Fruit fly (Drosophila melanogaster) whole organism, pupa: ENCODE results near the gene Cp38.

Source experiments
- CG10348 ChIP-seq: fragments of 200-800 bp; sonication (Bioruptor generic); IDR thresholded peaks from 2 replicates; pipeline ENCODE4 v1.3.6; 2022; ENCODE audit warnings: missing biosample characterization, missing genetic modification characterization
- CG12605 ChIP-seq: fragments of 200-800 bp; sonication (Bioruptor generic); IDR thresholded peaks from 2 replicates; pipeline ENCODE4 v1.3.6; 2022; ENCODE audit warnings: missing biosample characterization, missing genetic modification characterization
- CG13204 ChIP-seq: fragments of 200-800 bp; sonication (Bioruptor generic); optimal IDR thresholded peaks from 2 replicates; lab custom pipeline; 2018; ENCODE audit warnings: missing biosample characterization, mild to moderate bottlenecking, missing genetic modification characterization, moderate library complexity
- CG14655 ChIP-seq: fragments of 200-800 bp; sonication (Bioruptor generic); optimal IDR thresholded peaks from 3 replicates; lab custom pipeline; 2017; ENCODE audit warnings: mild to moderate bottlenecking, missing biosample characterization, missing genetic modification reagents, missing genetic modification characterization
- CG15710 ChIP-seq: fragments of 200-800 bp; sonication (Bioruptor generic); optimal IDR thresholded peaks from 2 replicates; lab custom pipeline; 2018; ENCODE audit warnings: missing biosample characterization, mild to moderate bottlenecking, missing genetic modification characterization, moderate library complexity
- CG17806 ChIP-seq: fragments of 200-800 bp; sonication (Bioruptor generic); optimal IDR thresholded peaks from 2 replicates; lab custom pipeline; 2018; ENCODE audit warnings: missing biosample characterization, mild to moderate bottlenecking, missing genetic modification characterization, moderate library complexity
- CG32121 ChIP-seq: fragments of 200-800 bp; sonication (Bioruptor generic); IDR thresholded peaks from 2 replicates; pipeline ENCODE4 v1.3.6; 2022; ENCODE audit warnings: missing biosample characterization, missing genetic modification characterization
- CG34367 ChIP-seq: fragments of 200-800 bp; sonication (Bioruptor generic); optimal IDR thresholded peaks from 2 replicates; lab custom pipeline; 2018; ENCODE audit warnings: missing biosample characterization, mild to moderate bottlenecking, missing genetic modification characterization
- CG4496 ChIP-seq: fragments of 200-800 bp; sonication (Bioruptor generic); IDR thresholded peaks from 3 replicates; pipeline ENCODE4 v1.3.6; 2022; ENCODE audit warnings: missing biosample characterization, missing genetic modification characterization
- CG8159 ChIP-seq: fragments of 200-800 bp; sonication (Bioruptor generic); optimal IDR thresholded peaks from 3 replicates; lab custom pipeline; 2018; ENCODE audit warnings: missing biosample characterization, mild to moderate bottlenecking, missing genetic modification characterization, moderate library complexity
- CG8301 ChIP-seq: fragments of 200-800 bp; sonication (Bioruptor generic); optimal IDR thresholded peaks from 2 replicates; lab custom pipeline; 2018; ENCODE audit warnings: missing biosample characterization, mild to moderate bottlenecking, missing genetic modification characterization
- CG9948 ChIP-seq: fragments of 200-800 bp; sonication (Bioruptor generic); optimal IDR thresholded peaks from 2 replicates; lab custom pipeline; 2018; ENCODE audit warnings: missing biosample characterization, mild to moderate bottlenecking, missing genetic modification characterization, moderate library complexity
- D1 ChIP-seq: fragments of 200-800 bp; sonication (Bioruptor generic); optimal IDR thresholded peaks from 2 replicates; lab custom pipeline; 2018; ENCODE audit warnings: missing biosample characterization, mild to moderate bottlenecking, missing genetic modification characterization, moderate library complexity
- EcR ChIP-seq: fragments of 200-800 bp; sonication (Bioruptor generic); optimal IDR thresholded peaks from 3 replicates; lab custom pipeline; 2019; ENCODE audit warnings: missing biosample characterization, missing genetic modification characterization, mild to moderate bottlenecking, moderate library complexity, missing genetic modification reagents
- Ets98B ChIP-seq: fragments of 200-800 bp; sonication (Bioruptor generic); IDR thresholded peaks from 2 replicates; pipeline ENCODE4 v1.3.6; 2022; ENCODE audit warnings: missing biosample characterization, missing genetic modification characterization
- Pif1A ChIP-seq: fragments of 200-800 bp; sonication (Bioruptor generic); optimal IDR thresholded peaks from 3 replicates; lab custom pipeline; 2016; ENCODE audit warnings: missing biosample characterization, missing genetic modification characterization
- Pif1B ChIP-seq: fragments of 200-800 bp; sonication (Bioruptor generic); optimal IDR thresholded peaks from 3 replicates; lab custom pipeline; 2016; ENCODE audit warnings: missing biosample characterization, missing genetic modification characterization
- Snoo ChIP-seq: fragments of 200-800 bp; sonication (Bioruptor generic); optimal IDR thresholded peaks from 3 replicates; lab custom pipeline; 2017; ENCODE audit warnings: missing biosample characterization, mild to moderate bottlenecking, missing genetic modification characterization, inconsistent platforms
- fd96Ca ChIP-seq: fragments of 200-800 bp; sonication (Bioruptor generic); IDR thresholded peaks from 3 replicates; pipeline ENCODE4 v1.3.6; 2022; ENCODE audit warnings: missing biosample characterization, missing genetic modification characterization
- gl ChIP-seq: fragments of 200-800 bp; sonication (Bioruptor generic); optimal IDR thresholded peaks from 2 replicates; lab custom pipeline; 2018; ENCODE audit warnings: missing biosample characterization, mild to moderate bottlenecking, missing genetic modification characterization
- rn ChIP-seq: fragments of 200-800 bp; sonication (Bioruptor generic); IDR thresholded peaks from 2 replicates; pipeline ENCODE4 v1.3.6; 2022; ENCODE audit warnings: missing biosample characterization, missing genetic modification characterization

Cp38 gene

DNA sequence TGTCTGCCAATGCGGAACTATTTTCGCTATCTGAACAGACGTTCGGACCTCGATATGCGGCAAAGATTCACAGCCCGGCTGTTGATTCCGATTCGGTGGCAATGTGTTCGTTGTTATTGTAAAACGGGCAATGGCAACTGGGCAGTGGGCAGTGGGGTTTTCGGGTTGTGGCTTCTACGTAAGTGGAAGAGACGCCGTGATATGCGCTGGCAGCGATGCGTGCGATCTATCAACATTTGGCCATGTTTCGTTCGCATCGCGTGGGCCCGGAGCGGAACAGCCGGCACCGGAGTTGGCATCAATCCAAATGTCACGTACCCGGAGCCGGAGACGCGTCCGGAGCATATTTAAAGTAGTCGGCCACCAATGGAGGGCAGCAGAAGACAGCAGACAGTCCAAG, at the start of gene Cp38:
TSS of gene Cp38 (plus strand) at position 376 of the 400 bp plus-strand sequence.
- no peak for TF ChIP-seq CG15710 (tag; lab: Kevin White, UChicago)
- no peak for TF ChIP-seq fd96Ca (GFP tag; lab: Robert Waterston, UW)
- no peak for TF ChIP-seq CG14655
- no peak for TF ChIP-seq CG8159
- TF ChIP-seq EcR (GFP tag; lab: Kevin White, UChicago): no peak
- TF ChIP-seq CG4496: no peak
- TF ChIP-seq CG12605 (GFP tag; lab: Robert Waterston, UW): no peak
- no peak for TF ChIP-seq gl (tag; lab: Kevin White, UChicago)
- no peak for TF ChIP-seq rn (GFP tag; lab: Robert Waterston, UW)
- TF ChIP-seq CG9948 (tag; lab: Kevin White, UChicago): no peak
- TF ChIP-seq CG34367: no peak
- no peak for TF ChIP-seq Ets98B
- no peak for TF ChIP-seq Pif1B
- TF ChIP-seq D1 (tag; lab: Kevin White, UChicago): no peak
- TF ChIP-seq, all 21 proteins: peak for 0

DNA sequence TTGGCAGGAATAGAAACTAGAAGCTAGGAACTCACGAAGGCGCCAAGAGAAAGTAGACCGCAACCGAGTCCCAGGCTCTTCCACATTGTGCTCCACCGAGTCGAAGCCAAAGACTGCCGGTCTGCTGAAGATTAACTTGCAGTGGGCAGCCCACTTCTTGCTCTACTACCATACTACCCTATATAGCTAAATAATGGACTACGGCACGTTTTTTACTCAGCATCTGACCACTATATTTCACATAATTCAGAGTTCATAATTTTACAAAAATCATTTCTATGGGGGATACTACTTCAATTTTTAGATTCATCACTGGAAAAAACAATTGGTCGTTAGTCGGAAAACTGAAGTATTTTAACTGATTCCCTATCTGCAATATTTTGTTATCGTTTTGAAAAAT, 47.9 kb upstream of the Cp38 start, which contains the start of gene CG32712:
TSS of gene CG32712 (minus strand) at position 101 of the 400 bp plus-strand sequence.
- TF ChIP-seq D1 (tag; lab: Kevin White, UChicago): no peak
- TF ChIP-seq fd96Ca (GFP tag; lab: Robert Waterston, UW): no peak
- no peak for TF ChIP-seq CG4496
- TF ChIP-seq gl (tag; lab: Kevin White, UChicago): no peak
- no peak for TF ChIP-seq CG17806 (tag; lab: Kevin White, UChicago)
- no peak for TF ChIP-seq Pif1B
- no peak for TF ChIP-seq EcR (GFP tag; lab: Kevin White, UChicago)
- TF ChIP-seq CG9948 (tag; lab: Kevin White, UChicago): no peak
- no peak for TF ChIP-seq CG34367
- TF ChIP-seq Ets98B: no peak
- TF ChIP-seq CG14655: no peak
- no peak for TF ChIP-seq CG8159
- no peak for TF ChIP-seq CG8301 (tag; lab: Kevin White, UChicago)
- no peak for TF ChIP-seq Snoo (tag; lab: Kevin White, UChicago)
- TF ChIP-seq CG10348: no peak
- no peak for TF ChIP-seq Pif1A
- TF ChIP-seq CG13204 (GFP tag; lab: Kevin White, UChicago): no peak
- TF ChIP-seq CG12605 (GFP tag; lab: Robert Waterston, UW): no peak
- TF ChIP-seq CG15710 (tag; lab: Kevin White, UChicago): no peak

DNA sequence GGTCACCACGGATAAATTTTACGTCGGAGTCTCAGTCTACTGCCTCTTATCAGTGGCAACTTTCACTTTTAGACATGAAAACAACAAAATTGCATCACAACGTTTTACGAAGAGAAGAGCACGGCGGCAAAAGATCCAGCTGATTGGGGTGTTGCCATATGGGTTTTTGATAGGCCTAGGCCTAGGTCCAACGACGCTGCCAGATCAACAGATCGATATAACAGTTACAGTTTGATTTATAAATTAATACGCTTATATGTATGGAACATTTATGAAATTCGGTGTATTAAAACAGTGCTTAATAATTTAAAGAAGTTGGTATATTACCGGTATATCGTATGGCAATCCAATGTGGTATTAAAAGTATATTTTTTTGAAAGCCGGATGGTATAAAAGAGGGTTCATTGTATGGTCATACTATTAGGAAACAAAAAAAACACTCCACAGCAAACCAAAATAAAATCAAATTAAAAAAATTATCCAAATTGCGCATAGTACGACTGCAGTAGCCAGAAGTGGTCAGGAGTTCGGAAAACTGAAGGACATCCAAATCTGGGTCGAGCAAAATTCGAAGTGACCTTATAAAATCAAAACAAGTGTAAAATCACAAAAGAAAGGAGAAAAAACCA, 44.9 kb upstream of the Cp38 start, which contains the start of gene CG1440:
TSS of gene CG1440 (plus strand) at position 402 of the 629 bp plus-strand sequence.
- TF ChIP-seq Snoo (tag; lab: Kevin White, UChicago): peak; percentile 6
- TF ChIP-seq EcR (GFP tag; lab: Kevin White, UChicago): no peak
- no peak for TF ChIP-seq CG10348
- 0 out of 3 replicates have a peak, but pooled peaks have one; percentile 23 for TF ChIP-seq fd96Ca (GFP tag; lab: Robert Waterston, UW)
- TF ChIP-seq D1 (tag; lab: Kevin White, UChicago): no peak
- TF ChIP-seq CG8301 (tag; lab: Kevin White, UChicago): no peak
- no peak for TF ChIP-seq rn (GFP tag; lab: Robert Waterston, UW)
- peak; percentile 11; the same call in 1 of the 2 replicates for TF ChIP-seq CG12605 (GFP tag; lab: Robert Waterston, UW)
- TF ChIP-seq CG15710 (tag; lab: Kevin White, UChicago): peak; percentile 34
- peak; percentile 30; the same call in 1 of the 2 replicates for TF ChIP-seq CG32121
- peak; percentile 32 for TF ChIP-seq CG17806 (tag; lab: Kevin White, UChicago)
- TF ChIP-seq CG4496: peak; percentile 10; the same call in 1 of the 3 replicates
- peak; percentile 49 for TF ChIP-seq CG34367
- TF ChIP-seq gl (tag; lab: Kevin White, UChicago): no peak
- TF ChIP-seq Pif1A: no peak
- TF ChIP-seq CG14655: no peak
- peak; percentile 18; the same call in 1 of the 2 replicates for TF ChIP-seq Ets98B

DNA sequence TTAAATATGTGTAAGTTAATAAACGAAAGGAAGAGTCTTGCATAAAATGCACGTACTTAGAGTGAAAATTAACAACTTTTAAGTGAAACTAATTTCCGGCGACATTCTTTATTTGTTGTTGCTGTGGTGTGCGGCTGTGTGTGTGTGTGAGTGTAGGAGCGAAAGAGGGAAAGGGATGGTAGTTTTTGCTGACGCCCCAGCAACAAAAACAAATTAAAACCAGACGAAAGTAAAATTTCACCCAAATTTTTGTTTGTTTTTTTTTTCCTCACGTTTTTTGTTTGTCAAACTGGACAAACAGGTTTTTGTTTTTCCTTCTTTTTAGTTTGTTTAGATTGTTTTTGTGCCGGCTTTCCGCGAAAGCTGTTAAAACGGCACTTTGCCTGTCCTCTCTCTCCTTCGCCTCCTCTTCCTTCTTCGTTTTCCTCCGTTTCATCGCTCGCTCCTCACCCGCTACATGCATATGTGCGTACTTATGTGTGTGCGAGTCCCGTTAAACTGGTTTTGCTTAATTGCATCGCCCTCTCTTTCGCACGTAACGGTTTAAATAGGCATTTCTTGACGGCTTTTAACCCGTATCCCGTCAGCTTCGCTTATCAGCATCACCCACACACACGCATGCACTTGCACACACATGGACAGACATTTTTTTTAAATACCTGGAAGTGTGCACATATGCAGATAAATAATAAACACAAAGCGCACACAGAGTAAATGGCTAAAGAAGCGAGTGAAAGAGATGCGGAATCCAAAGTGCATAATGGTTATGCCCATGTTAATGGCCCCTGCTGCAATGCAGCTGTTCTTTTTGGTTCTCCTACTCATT, 44.1 kb upstream of the Cp38 start, which contains the start of gene Miga:
TSS of gene Miga (minus strand) at position 536 of the 826 bp plus-strand sequence.
- no peak for TF ChIP-seq CG34367
- 0 out of 3 replicates have a peak, but pooled peaks have one; percentile 40 for TF ChIP-seq CG4496
- peak; percentile 36 for TF ChIP-seq Pif1B
- peak; percentile 32; the same call in 1 of the 2 replicates for TF ChIP-seq CG32121
- TF ChIP-seq CG8301 (tag; lab: Kevin White, UChicago): peak; percentile 2
- TF ChIP-seq Ets98B: peak; percentile 11; the same call in 1 of the 2 replicates
- TF ChIP-seq Snoo (tag; lab: Kevin White, UChicago): no peak
- peak; percentile 92 for TF ChIP-seq EcR (GFP tag; lab: Kevin White, UChicago)

DNA sequence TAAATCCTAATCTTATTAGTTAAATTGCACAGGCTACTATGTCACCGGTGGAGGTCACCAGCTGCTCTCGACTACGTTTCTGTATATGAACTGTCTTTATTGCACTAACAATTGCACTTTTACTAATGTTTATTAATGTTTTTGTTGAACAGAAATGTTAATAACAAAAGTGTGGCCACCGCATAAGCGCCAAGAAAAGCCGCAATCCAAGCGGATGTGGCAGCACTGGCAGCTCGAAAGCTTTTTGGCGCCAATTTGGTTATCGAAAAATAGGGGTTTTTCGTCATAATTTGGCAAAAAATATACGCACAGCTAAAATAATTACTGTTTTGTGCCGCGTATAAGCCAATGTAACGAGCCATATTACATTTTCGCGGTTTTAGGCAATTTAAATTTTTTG, 39.5 kb upstream of the Cp38 start, which contains the start of gene CG12123:
TSS of gene CG12123 (minus strand) at position 188 of the 400 bp plus-strand sequence.
- TF ChIP-seq fd96Ca (GFP tag; lab: Robert Waterston, UW) (no peak), Ets98B (no peak), rn (GFP tag; lab: Robert Waterston, UW) (no peak), CG32121 (no peak), CG9948 (tag; lab: Kevin White, UChicago) (no peak), CG8301 (tag; lab: Kevin White, UChicago) (no peak), EcR (GFP tag; lab: Kevin White, UChicago) (no peak), CG15710 (tag; lab: Kevin White, UChicago) (no peak), CG14655 (no peak), Pif1A (no peak), Pif1B (no peak), CG17806 (tag; lab: Kevin White, UChicago) (no peak)
